Worm (Caenorhabditis elegans): ENCODE data around the gene nca-2.

The nca-2 gene

DNA sequence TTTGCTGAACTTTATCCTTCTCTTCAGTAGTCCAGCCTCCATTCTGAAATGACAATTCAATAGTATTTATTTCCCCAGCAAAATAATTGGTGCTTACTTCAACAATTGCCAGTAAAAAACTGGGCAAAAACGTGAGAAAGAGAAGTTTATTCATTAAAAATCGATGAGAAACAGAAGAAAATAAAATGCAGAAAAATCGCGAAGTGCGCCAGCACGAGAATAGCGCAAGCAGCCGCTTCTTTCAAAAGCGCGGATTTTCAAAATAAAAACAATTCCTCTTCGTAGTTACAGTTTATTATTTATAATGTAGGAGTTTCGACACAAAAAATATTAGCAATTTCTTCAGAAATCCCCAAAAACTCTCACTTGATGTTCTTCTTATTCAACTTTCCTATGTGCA is 2.5 kb upstream of the nca-2 start, which contains the start of gene C27F2.9:
C27F2.9 (minus strand) TSS at position 159 of the 400 bp plus-strand sequence.
- TF ChIP-seq jun-1 (tag; optimal IDR thresholded peaks at IDR 0.05) = peak; percentile 60
- TF ChIP-seq nhr-237 (tag; optimal IDR thresholded peaks at IDR 0.05) = no peak
- peak; percentile 27 for TF ChIP-seq ceh-82 (tag; optimal IDR thresholded peaks at IDR 0.05)
- TF ChIP-seq lin-15B (tag; optimal IDR thresholded peaks at IDR 0.05) = peak; percentile 84
- TF ChIP-seq R02D3.7 (tag; optimal IDR thresholded peaks at IDR 0.05) = peak; percentile 79
- TF ChIP-seq unc-62 (GFP tag; optimal IDR thresholded peaks at IDR 0.05) = no peak
- no peak for TF ChIP-seq zag-1 (tag; optimal IDR thresholded peaks at IDR 0.05)
- no peak for TF ChIP-seq unc-39 (tag; optimal IDR thresholded peaks at IDR 0.05)
- TF ChIP-seq tbx-2 (tag; optimal IDR thresholded peaks at IDR 0.05) = peak; percentile 70
- TF ChIP-seq aly-2 (tag; optimal IDR thresholded peaks at IDR 0.05) = no peak
- TF ChIP-seq nhr-43 (tag; optimal IDR thresholded peaks at IDR 0.05; ENCODE audit: poor library complexity, severe bottlenecking) = peak; percentile 83
- TF ChIP-seq mml-1 (tag; optimal IDR thresholded peaks at IDR 0.05) = no peak
- no peak for TF ChIP-seq nhr-67 (tag; optimal IDR thresholded peaks at IDR 0.05)
- TF ChIP-seq ceh-9 (tag; optimal IDR thresholded peaks at IDR 0.05) = no peak
- TF ChIP-seq nhr-25 (tag; optimal IDR thresholded peaks at IDR 0.05) = peak; percentile 79
- TF ChIP-seq ztf-11 (tag; optimal IDR thresholded peaks at IDR 0.05) = no peak
- peak; percentile 67 for TF ChIP-seq lin-39 (tag; optimal IDR thresholded peaks at IDR 0.05)
- TF ChIP-seq lsy-12 (tag; optimal IDR thresholded peaks at IDR 0.05) = peak; percentile 72
- TF ChIP-seq daf-12 (tag; optimal IDR thresholded peaks at IDR 0.05) = no peak
- no peak for TF ChIP-seq ZK546.5 (tag; optimal IDR thresholded peaks at IDR 0.05)
- peak; percentile 12 for TF ChIP-seq egl-5 (tag; optimal IDR thresholded peaks at IDR 0.05)
- TF ChIP-seq skn-1 (tag; optimal IDR thresholded peaks at IDR 0.05) = peak; percentile 64
- TF ChIP-seq nhr-12 (tag; optimal IDR thresholded peaks at IDR 0.05) = no peak
- TF ChIP-seq nfya-1 (tag; optimal IDR thresholded peaks at IDR 0.05; ENCODE audit: insufficient read depth) = peak; percentile 92
- TF ChIP-seq fkh-2 (tag; optimal IDR thresholded peaks at IDR 0.05) = peak; percentile 22
- no peak for TF ChIP-seq ceh-16 (tag; optimal IDR thresholded peaks at IDR 0.05)
- TF ChIP-seq nhr-28 (tag; optimal IDR thresholded peaks at IDR 0.05) = no peak
- TF ChIP-seq nhr-11 (tag; optimal IDR thresholded peaks at IDR 0.05) = peak; percentile 51
- TF ChIP-seq ztf-4 (tag; optimal IDR thresholded peaks at IDR 0.05) = no peak
- TF ChIP-seq snpc-4 (tag; optimal IDR thresholded peaks at IDR 0.05) = peak; percentile 91
- peak; percentile 55 for TF ChIP-seq elt-2 (tag; optimal IDR thresholded peaks at IDR 0.05)
- peak; percentile 91 for TF ChIP-seq nhr-23 (tag; optimal IDR thresholded peaks at IDR 0.05)
- TF ChIP-seq eor-1 (tag; optimal IDR thresholded peaks at IDR 0.05) = no peak
- no peak for TF ChIP-seq fos-1 (tag; optimal IDR thresholded peaks at IDR 0.05)
- peak; percentile 92 for TF ChIP-seq pha-4 (tag; optimal IDR thresholded peaks at IDR 0.05)
- peak in 1 of 3 experiments; percentile 13 for TF ChIP-seq elt-3 (tag; optimal IDR thresholded peaks at IDR 0.05)
- no peak for TF ChIP-seq sea-2 (GFP tag; optimal IDR thresholded peaks at IDR 0.05)
- peak; percentile 63 for TF ChIP-seq hmg-11 (tag; optimal IDR thresholded peaks at IDR 0.05)
- TF ChIP-seq ama-1 (optimal IDR thresholded peaks at IDR 0.05) = peak; percentile 43
- peak; percentile 50 for TF ChIP-seq nhr-77 (tag; optimal IDR thresholded peaks at IDR 0.05)
- TF ChIP-seq elt-1 (tag; optimal IDR thresholded peaks at IDR 0.05) = no peak
- TF ChIP-seq egl-27 (tag; optimal IDR thresholded peaks at IDR 0.05) = no peak
- TF ChIP-seq pqm-1 (tag; optimal IDR thresholded peaks at IDR 0.05) = peak; percentile 34
- TF ChIP-seq fkh-10 (GFP tag; optimal IDR thresholded peaks at IDR 0.05) = peak; percentile 3
- TF ChIP-seq nhr-76 (tag; optimal IDR thresholded peaks at IDR 0.05) = no peak
- peak; percentile 75 for TF ChIP-seq ceh-28 (tag; optimal IDR thresholded peaks at IDR 0.05)
- no peak for TF ChIP-seq mdl-1 (tag; optimal IDR thresholded peaks at IDR 0.05)

DNA sequence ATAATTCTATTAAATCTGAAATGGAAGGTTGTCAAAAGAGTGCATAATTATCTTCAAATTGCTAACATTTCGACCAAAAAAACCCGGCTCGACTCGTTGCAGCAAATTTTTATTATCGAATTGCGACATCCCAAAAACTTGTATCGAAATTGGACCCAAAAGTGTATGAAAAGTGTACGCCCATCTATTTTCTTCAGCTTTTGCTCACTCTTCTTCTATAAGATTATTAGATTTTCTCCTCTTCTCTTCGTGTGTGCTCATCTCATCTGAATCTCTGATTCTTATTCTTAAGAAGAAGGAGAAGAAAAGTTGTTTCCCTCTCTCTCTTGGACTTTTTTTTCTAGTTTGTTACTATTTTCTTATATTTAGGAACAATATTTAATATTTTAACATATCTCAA is 1.9 kb downstream of the nca-2 start:
- peak; percentile 94 for TF ChIP-seq fkh-10 (GFP tag; optimal IDR thresholded peaks at IDR 0.05)
- no peak for TF ChIP-seq nhr-76 (tag; optimal IDR thresholded peaks at IDR 0.05)
